Worm (Caenorhabditis elegans) whole organism, early embryonic: Measurements from ENCODE around the gene K01A12.3.

Experiments used
- B0310.2 ChIP-seq: sonication (generic microtip); optimal IDR thresholded peaks from 2 replicates; lab custom pipeline; 2016; ENCODE audit warnings: mild to moderate bottlenecking, missing genetic modification characterization, missing compliant biosample characterization
- F13C5.2 ChIP-seq: sonication (generic microtip); optimal IDR thresholded peaks from 2 replicates; lab custom pipeline; 2017; ENCODE audit warnings: mild to moderate bottlenecking, missing genetic modification characterization, inconsistent platforms, missing compliant biosample characterization
- aly-1 ChIP-seq: sonication (generic microtip); optimal IDR thresholded peaks from 2 replicates; lab custom pipeline; 2016; ENCODE audit warnings: missing genetic modification characterization, missing compliant biosample characterization
- ama-1 ChIP-seq: fragments of 150-350 bp; optimal IDR thresholded peaks from 2 replicates; lab custom pipeline; 2014
- ceh-13 ChIP-seq: fragments of 200-800 bp; sonication (Bioruptor generic); optimal IDR thresholded peaks from 2 replicates; lab custom pipeline; 2018; ENCODE audit warnings: mild to moderate bottlenecking, missing genetic modification characterization, missing compliant biosample characterization
- ceh-36 ChIP-seq: sonication (generic microtip); optimal IDR thresholded peaks from 2 replicates; lab custom pipeline; 2016; ENCODE audit warnings: missing genetic modification characterization, inconsistent platforms, missing compliant biosample characterization
- ets-7 ChIP-seq: sonication (generic microtip); optimal IDR thresholded peaks from 2 replicates; lab custom pipeline; 2016; ENCODE audit warnings: missing genotype, missing genetic modification characterization, missing compliant biosample characterization
- flt-1 ChIP-seq: fragments of 200-800 bp; sonication (Bioruptor generic); IDR thresholded peaks from 2 replicates; pipeline ENCODE4 v1.3.6; 2022; ENCODE audit warnings: missing genetic modification characterization, missing compliant biosample characterization
- hmbx-1 ChIP-seq: sonication (generic microtip); optimal IDR thresholded peaks from 2 replicates; lab custom pipeline; 2016; ENCODE audit warnings: mild to moderate bottlenecking, missing genetic modification characterization, missing compliant biosample characterization
- hmg-4 ChIP-seq: fragments of 200-800 bp; sonication (Bioruptor generic); optimal IDR thresholded peaks from 2 replicates; lab custom pipeline; 2018; ENCODE audit warnings: mild to moderate bottlenecking, missing genetic modification characterization, missing compliant biosample characterization
- hnd-1 ChIP-seq: sonication (generic microtip); optimal IDR thresholded peaks from 2 replicates; lab custom pipeline; 2016; ENCODE audit warnings: missing genetic modification characterization, missing compliant biosample characterization
- pes-1 ChIP-seq: fragments of 200-800 bp; sonication (Bioruptor generic); IDR thresholded peaks from 2 replicates; pipeline ENCODE4 v1.3.6; 2022; ENCODE audit warnings: missing genetic modification reagents, missing genetic modification characterization, missing compliant biosample characterization
- scrt-1 ChIP-seq: fragments of 200-800 bp; sonication (Bioruptor generic); IDR thresholded peaks from 2 replicates; pipeline ENCODE4 v1.3.6; 2022; ENCODE audit warnings: missing genetic modification characterization, missing compliant biosample characterization
- sea-1 ChIP-seq: fragments of 200-800 bp; sonication (Bioruptor generic); conservative IDR thresholded peaks from 2 replicates; pipeline ENCODE4 v1.3.6; 2022; ENCODE audit warnings: missing genetic modification characterization, missing compliant biosample characterization
- tbx-11 ChIP-seq: fragments of 200-800 bp; sonication (Bioruptor generic); IDR thresholded peaks from 2 replicates; pipeline ENCODE4 v1.3.6; 2022; ENCODE audit warnings: missing genetic modification characterization, missing compliant biosample characterization
- tbx-37 ChIP-seq: fragments of 200-800 bp; sonication (Bioruptor generic); conservative IDR thresholded peaks from 2 replicates; pipeline ENCODE4 v1.3.6; 2022; ENCODE audit warnings: missing genetic modification reagents, missing genetic modification characterization, missing compliant biosample characterization
- tra-4 ChIP-seq: sonication (generic microtip); optimal IDR thresholded peaks from 2 replicates; lab custom pipeline; 2017; ENCODE audit warnings: missing genetic modification characterization, missing compliant biosample characterization

The K01A12.3 gene

ce11 chrX:8602722-8603427, 22.1 kb downstream of the K01A12.3 start:
- TF ChIP-seq hmbx-1 (tag; lab: Kevin White, UChicago) (peak; percentile 32), sea-1 (peak; percentile 74; the same call in 1 of the 2 replicates), flt-1 (GFP tag; lab: Robert Waterston, UW) (peak; percentile 14; the same call in 1 of the 2 replicates), tbx-11 (GFP tag; lab: Robert Waterston, UW) (peak; percentile 80), hnd-1 (tag; lab: Kevin White, UChicago) (peak; percentile 49), scrt-1 (GFP tag; lab: Robert Waterston, UW) (peak; percentile 55; the same call in 1 of the 2 replicates), pes-1 (GFP tag; lab: Robert Waterston, UW) (peak; percentile 38; the same call in 1 of the 2 replicates), ama-1 (no peak), B0310.2 (tag; lab: Kevin White, UChicago) (peak; percentile 48), ets-7 (no peak), ceh-13 (GFP tag; lab: Kevin White, UChicago) (no peak), hmg-4 (GFP tag; lab: Kevin White, UChicago) (no peak), tbx-37 (GFP tag; lab: Robert Waterston, UW) (peak; percentile 33; the same call in 1 of the 2 replicates), tra-4 (tag; lab: Kevin White, UChicago) (no peak), ceh-36 (tag; lab: Kevin White, UChicago) (no peak), aly-1 (tag; lab: Kevin White, UChicago) (no peak), F13C5.2 (tag; lab: Kevin White, UChicago) (no peak)

- no peak for TF ChIP-seq tbx-11 (GFP tag; lab: Robert Waterston, UW)
- TF ChIP-seq ets-7 = no peak
- TF ChIP-seq sea-1 = no peak
- TF ChIP-seq hmg-4 (GFP tag; lab: Kevin White, UChicago) = no peak
- TF ChIP-seq pes-1 (GFP tag; lab: Robert Waterston, UW) = no peak
- no peak for TF ChIP-seq scrt-1 (GFP tag; lab: Robert Waterston, UW)
- TF ChIP-seq ama-1 = no peak
Observed at ce11 chrX:8601235-8601634, 23.8 kb downstream of the K01A12.3 start, which contains the start of gene F18E9.1. F18E9.1 (plus strand) TSS chrX:8601535.

DNA sequence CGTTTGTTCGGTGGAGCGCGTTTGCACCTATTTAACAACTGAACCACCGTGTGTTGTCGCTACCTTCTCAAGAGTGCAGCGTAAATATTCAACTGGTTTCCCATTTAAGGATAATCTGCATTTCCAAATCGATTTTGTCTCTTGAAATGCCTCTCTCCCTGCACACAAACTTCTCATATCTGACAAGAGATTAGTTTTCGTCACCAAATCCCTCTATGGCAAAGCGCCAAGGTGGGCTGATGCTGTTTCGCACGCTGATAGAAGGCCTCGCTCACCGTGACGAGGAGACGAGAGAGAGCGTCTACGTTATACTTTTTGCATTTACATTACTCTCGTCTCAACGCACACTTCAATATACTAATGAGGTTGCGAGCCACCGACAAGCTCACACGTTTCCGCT, 25.3 kb downstream of the K01A12.3 start:
- TF ChIP-seq ama-1 (no peak), sea-1 (no peak), tbx-11 (GFP tag; lab: Robert Waterston, UW) (no peak), ceh-13 (GFP tag; lab: Kevin White, UChicago) (no peak), pes-1 (GFP tag; lab: Robert Waterston, UW) (no peak), scrt-1 (GFP tag; lab: Robert Waterston, UW) (no peak), aly-1 (tag; lab: Kevin White, UChicago) (no peak), tra-4 (tag; lab: Kevin White, UChicago) (no peak), hnd-1 (tag; lab: Kevin White, UChicago) (no peak), ceh-36 (tag; lab: Kevin White, UChicago) (no peak), B0310.2 (tag; lab: Kevin White, UChicago) (no peak), hmbx-1 (tag; lab: Kevin White, UChicago) (no peak), ets-7 (no peak), tbx-37 (GFP tag; lab: Robert Waterston, UW) (no peak), flt-1 (GFP tag; lab: Robert Waterston, UW) (no peak), F13C5.2 (tag; lab: Kevin White, UChicago) (no peak), hmg-4 (GFP tag; lab: Kevin White, UChicago) (no peak)

- TF ChIP-seq tbx-11 (GFP tag; lab: Robert Waterston, UW) (no peak), ama-1 (no peak), ets-7 (no peak), F13C5.2 (tag; lab: Kevin White, UChicago) (no peak), pes-1 (GFP tag; lab: Robert Waterston, UW) (no peak), tbx-37 (GFP tag; lab: Robert Waterston, UW) (no peak), tra-4 (tag; lab: Kevin White, UChicago) (no peak), flt-1 (GFP tag; lab: Robert Waterston, UW) (no peak), hmg-4 (GFP tag; lab: Kevin White, UChicago) (no peak), hnd-1 (tag; lab: Kevin White, UChicago) (no peak), scrt-1 (GFP tag; lab: Robert Waterston, UW) (no peak), B0310.2 (tag; lab: Kevin White, UChicago) (no peak), ceh-36 (tag; lab: Kevin White, UChicago) (no peak), aly-1 (tag; lab: Kevin White, UChicago) (no peak), hmbx-1 (tag; lab: Kevin White, UChicago) (no peak)
Observed at ce11 chrX:8598491-8598890, 26.5 kb downstream of the K01A12.3 start.

DNA sequence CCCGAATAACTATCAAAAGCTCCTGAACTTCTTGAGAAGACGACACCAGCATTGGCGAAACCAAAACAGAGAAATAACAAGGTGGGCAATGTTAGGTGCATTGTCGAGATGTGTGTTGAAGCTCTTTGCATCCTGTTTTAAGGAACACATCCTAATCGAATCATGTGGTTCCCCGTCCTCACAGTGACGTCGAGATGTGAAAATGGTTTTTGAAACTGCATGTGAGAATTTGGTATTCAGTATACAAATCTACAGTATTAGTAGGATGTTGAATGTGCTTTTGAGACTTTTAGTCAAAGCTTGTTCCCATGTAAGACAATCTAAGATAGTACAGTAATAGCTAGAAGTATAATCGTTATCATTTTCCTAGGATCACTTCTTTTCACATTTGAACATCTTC, 27.3 kb downstream of the K01A12.3 start, which contains the start of gene F18E9.7:
TSS of gene F18E9.7 (minus strand) at position 101 of the 400 bp plus-strand sequence.
- no peak for TF ChIP-seq tbx-37 (GFP tag; lab: Robert Waterston, UW)
- no peak for TF ChIP-seq ceh-36 (tag; lab: Kevin White, UChicago)
- TF ChIP-seq scrt-1 (GFP tag; lab: Robert Waterston, UW) = no peak
- TF ChIP-seq hmg-4 (GFP tag; lab: Kevin White, UChicago) = no peak
- no peak for TF ChIP-seq hnd-1 (tag; lab: Kevin White, UChicago)
- TF ChIP-seq ceh-13 (GFP tag; lab: Kevin White, UChicago) = no peak
- TF ChIP-seq tra-4 (tag; lab: Kevin White, UChicago) = no peak
- TF ChIP-seq ama-1 = no peak
- TF ChIP-seq tbx-11 (GFP tag; lab: Robert Waterston, UW) = no peak
- TF ChIP-seq aly-1 (tag; lab: Kevin White, UChicago) = no peak

ce11 chrX:8592881-8593280, 32.1 kb downstream of the K01A12.3 start, which contains the start of gene nlp-7:
nlp-7 (plus strand) TSS chrX:8593181.
- no peak for TF ChIP-seq ceh-36 (tag; lab: Kevin White, UChicago)

DNA sequence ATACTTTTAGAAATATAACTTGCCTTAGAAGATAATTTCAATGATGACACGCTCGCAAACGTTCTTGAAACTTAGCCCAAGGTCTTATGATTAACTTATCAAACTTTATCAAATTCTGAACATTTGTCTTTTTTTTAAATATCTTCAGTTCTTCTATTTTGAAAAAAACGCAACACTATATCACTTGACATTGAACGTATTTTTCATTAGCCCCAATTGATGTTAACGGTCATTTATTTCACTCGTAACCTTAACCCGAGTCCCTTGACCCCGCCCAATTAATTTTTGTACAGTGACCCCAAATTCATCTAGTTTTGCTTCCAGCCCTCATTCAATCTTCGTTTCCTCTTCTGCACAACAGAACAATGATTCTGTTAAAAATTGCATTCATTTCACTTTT, 39.2 kb downstream of the K01A12.3 start, which contains the start of gene F18E9.3:
TSS of gene F18E9.3 (plus strand) at position 311 of the 400 bp plus-strand sequence.
- TF ChIP-seq flt-1 (GFP tag; lab: Robert Waterston, UW) (no peak), ceh-36 (tag; lab: Kevin White, UChicago) (no peak), tbx-37 (GFP tag; lab: Robert Waterston, UW) (no peak), sea-1 (no peak), hmg-4 (GFP tag; lab: Kevin White, UChicago) (no peak), F13C5.2 (tag; lab: Kevin White, UChicago) (no peak), B0310.2 (tag; lab: Kevin White, UChicago) (no peak), ets-7 (no peak)
